Fruit fly (Drosophila melanogaster) whole organism, embryonic: ENCODE data around the gene CG16959.

Experiments
- Ada2b ChIP-seq: fragments of 200-800 bp; sonication (Bioruptor generic); IDR thresholded peaks from 2 replicates; pipeline ENCODE4 v1.3.6; 2022; ENCODE audit warnings: missing biosample characterization, missing genetic modification characterization
- Atf3 ChIP-seq: fragments of 200-800 bp; sonication (Bioruptor generic); optimal IDR thresholded peaks from 3 replicates; lab custom pipeline; 2016; ENCODE audit warnings: missing biosample characterization, missing genetic modification characterization
- CG10147 ChIP-seq: fragments of 200-800 bp; sonication (Bioruptor generic); optimal IDR thresholded peaks from 2 replicates; lab custom pipeline; 2019; ENCODE audit warnings: missing biosample characterization, mild to moderate bottlenecking, missing genetic modification characterization, moderate library complexity
- CG10267 ChIP-seq: fragments of 200-800 bp; sonication (Bioruptor generic); optimal IDR thresholded peaks from 2 replicates; lab custom pipeline; 2018; ENCODE audit warnings: missing biosample characterization, mild to moderate bottlenecking, missing genetic modification characterization, moderate library complexity
- CG10543 ChIP-seq: fragments of 200-800 bp; sonication (Bioruptor generic); optimal IDR thresholded peaks from 3 replicates; lab custom pipeline; 2017; ENCODE audit warnings: missing biosample characterization, mild to moderate bottlenecking, missing genetic modification characterization, moderate library complexity
- CG11504 ChIP-seq: fragments of 200-800 bp; sonication (Bioruptor generic); optimal IDR thresholded peaks from 3 replicates; lab custom pipeline; 2019; ENCODE audit warnings: missing biosample characterization, mild to moderate bottlenecking, missing genetic modification characterization, moderate library complexity
- CG12391 ChIP-seq: fragments of 200-800 bp; sonication (Bioruptor generic); optimal IDR thresholded peaks from 3 replicates; lab custom pipeline; 2018; ENCODE audit warnings: missing biosample characterization, mild to moderate bottlenecking, missing genetic modification characterization, moderate library complexity
- CG12769 ChIP-seq: fragments of 200-800 bp; sonication (Bioruptor generic); optimal IDR thresholded peaks from 2 replicates; lab custom pipeline; 2019; ENCODE audit warnings: missing biosample characterization, mild to moderate bottlenecking, missing genetic modification characterization, moderate library complexity
- CG15073 ChIP-seq: fragments of 200-800 bp; sonication (Bioruptor generic); optimal IDR thresholded peaks from 2 replicates; lab custom pipeline; 2016; ENCODE audit warnings: missing biosample characterization, missing genetic modification characterization
- CG15696 ChIP-seq: fragments of 200-800 bp; sonication (Bioruptor generic); optimal IDR thresholded peaks from 2 replicates; lab custom pipeline; 2019; ENCODE audit warnings: missing biosample characterization, mild to moderate bottlenecking, missing genetic modification characterization, moderate library complexity
- CG30403 ChIP-seq: fragments of 200-800 bp; sonication (Bioruptor generic); optimal IDR thresholded peaks from 3 replicates; lab custom pipeline; 2016; ENCODE audit warnings: missing biosample characterization, missing genetic modification characterization
- CG3838 ChIP-seq: fragments of 200-800 bp; sonication (Bioruptor generic); optimal IDR thresholded peaks from 3 replicates; lab custom pipeline; 2016; ENCODE audit warnings: missing biosample characterization, missing genetic modification characterization
- CG4282 ChIP-seq: fragments of 200-800 bp; sonication (Bioruptor generic); optimal IDR thresholded peaks from 2 replicates; lab custom pipeline; 2016; ENCODE audit warnings: missing biosample characterization, missing genetic modification characterization
- CG4404 ChIP-seq: fragments of 200-800 bp; sonication (Bioruptor generic); IDR thresholded peaks from 2 replicates; pipeline ENCODE4 v1.3.6; 2022; ENCODE audit warnings: missing biosample characterization, missing genetic modification characterization
- CG5180 ChIP-seq: fragments of 200-800 bp; sonication (Bioruptor generic); optimal IDR thresholded peaks from 3 replicates; lab custom pipeline; 2017; ENCODE audit warnings: missing biosample characterization, missing genetic modification characterization, mild to moderate bottlenecking, moderate library complexity, missing genetic modification reagents
- CG7987 ChIP-seq: fragments of 200-800 bp; sonication (Bioruptor generic); optimal IDR thresholded peaks from 2 replicates; lab custom pipeline; 2018; ENCODE audit warnings: missing biosample characterization, mild to moderate bottlenecking, missing genetic modification characterization, moderate library complexity
- CG8089 ChIP-seq: fragments of 200-800 bp; sonication (Bioruptor generic); optimal IDR thresholded peaks from 3 replicates; lab custom pipeline; 2016; ENCODE audit warnings: missing biosample characterization, missing genetic modification characterization
- CG8765 ChIP-seq: fragments of 200-800 bp; sonication (Bioruptor generic); IDR thresholded peaks from 2 replicates; pipeline ENCODE4 v1.3.6; 2022; ENCODE audit warnings: missing biosample characterization, missing genetic modification characterization
- CG9797 ChIP-seq: fragments of 200-800 bp; sonication (Bioruptor generic); optimal IDR thresholded peaks from 3 replicates; lab custom pipeline; 2018; ENCODE audit warnings: missing biosample characterization, mild to moderate bottlenecking, missing genetic modification characterization
- D19A ChIP-seq: fragments of 200-800 bp; optimal IDR thresholded peaks from 3 replicates; lab custom pipeline; 2019; ENCODE audit warnings: missing biosample characterization, mild to moderate bottlenecking, missing genetic modification characterization, moderate library complexity
- Dp ChIP-seq: fragments of 200-800 bp; sonication (Bioruptor generic); optimal IDR thresholded peaks from 2 replicates; lab custom pipeline; 2018; ENCODE audit warnings: missing biosample characterization, mild to moderate bottlenecking, missing genetic modification characterization, moderate library complexity
- Ets97D ChIP-seq: fragments of 200-800 bp; sonication (Bioruptor generic); optimal IDR thresholded peaks from 3 replicates; lab custom pipeline; 2016; ENCODE audit warnings: missing biosample characterization, missing genetic modification characterization
- Hmr ChIP-seq: fragments of 200-800 bp; sonication (Bioruptor generic); optimal IDR thresholded peaks from 3 replicates; lab custom pipeline; 2017; ENCODE audit warnings: mild to moderate bottlenecking, missing biosample characterization, missing genetic modification reagents, missing genetic modification characterization
- Max ChIP-seq: fragments of 200-800 bp; sonication (Bioruptor generic); optimal IDR thresholded peaks from 2 replicates; lab custom pipeline; 2016; ENCODE audit warnings: missing biosample characterization, mild to moderate bottlenecking, missing genetic modification characterization
- Nf-YB ChIP-seq: fragments of 200-800 bp; sonication (Bioruptor generic); optimal IDR thresholded peaks from 3 replicates; lab custom pipeline; 2019; ENCODE audit warnings: missing biosample characterization, mild to moderate bottlenecking, missing genetic modification characterization, moderate library complexity
- NfI ChIP-seq: fragments of 200-800 bp; sonication (Bioruptor generic); optimal IDR thresholded peaks from 3 replicates; lab custom pipeline; 2018; ENCODE audit warnings: missing biosample characterization, mild to moderate bottlenecking, missing genetic modification characterization, moderate library complexity
- Rx ChIP-seq: fragments of 200-800 bp; sonication (Bioruptor generic); IDR thresholded peaks from 2 replicates; pipeline ENCODE4 v1.3.6; 2022; ENCODE audit warnings: missing biosample characterization, missing genetic modification characterization
- Sry-β ChIP-seq: fragments of 200-800 bp; sonication (Bioruptor generic); optimal IDR thresholded peaks from 2 replicates; lab custom pipeline; 2018; ENCODE audit warnings: missing biosample characterization, mild to moderate bottlenecking, missing genetic modification characterization, moderate library complexity
- TFAM ChIP-seq: fragments of 200-800 bp; sonication (Bioruptor generic); optimal IDR thresholded peaks from 2 replicates; lab custom pipeline; 2017; ENCODE audit warnings: missing biosample characterization, missing genetic modification characterization, inconsistent platforms
- Taf1 ChIP-seq: fragments of 200-800 bp; sonication (Bioruptor generic); IDR thresholded peaks from 2 replicates; pipeline ENCODE4 v1.3.6; 2022; ENCODE audit warnings: missing biosample characterization, missing genetic modification characterization
- ash1 ChIP-seq: fragments of 200-800 bp; sonication (Bioruptor generic); optimal IDR thresholded peaks from 2 replicates; lab custom pipeline; 2018; ENCODE audit warnings: missing biosample characterization, mild to moderate bottlenecking, missing genetic modification characterization
- bbx ChIP-seq: fragments of 200-800 bp; sonication (Bioruptor generic); IDR thresholded peaks from 2 replicates; pipeline ENCODE4 v1.3.6; 2022; ENCODE audit warnings: missing biosample characterization, missing genetic modification characterization; ENCODE audit not compliant: partially characterized antibody
- bowl ChIP-seq: fragments of 200-800 bp; sonication (Bioruptor generic); IDR thresholded peaks from 2 replicates; pipeline ENCODE4 v1.3.6; 2022; ENCODE audit warnings: missing biosample characterization, missing genetic modification characterization
- br ChIP-seq: fragments of >200 bp; optimal IDR thresholded peaks from 2 replicates; lab custom pipeline; 2017
- btn ChIP-seq: fragments of 200-800 bp; sonication (Bioruptor generic); optimal IDR thresholded peaks from 2 replicates; lab custom pipeline; 2016; ENCODE audit warnings: missing biosample characterization, missing genetic modification characterization
- cg ChIP-seq: fragments of 200-800 bp; sonication (Bioruptor generic); optimal IDR thresholded peaks from 3 replicates; lab custom pipeline; 2019; ENCODE audit warnings: missing biosample characterization, mild to moderate bottlenecking, missing genetic modification characterization, moderate library complexity
- ci ChIP-seq: fragments of 200-800 bp; sonication (Bioruptor generic); IDR thresholded peaks from 3 replicates; pipeline ENCODE4 v1.3.6; 2022; ENCODE audit warnings: missing biosample characterization, missing genetic modification characterization
- da ChIP-seq: fragments of 200-800 bp; sonication (Bioruptor generic); optimal IDR thresholded peaks from 2 replicates; lab custom pipeline; 2016; ENCODE audit warnings: missing biosample characterization, missing genetic modification characterization
- dan ChIP-seq: fragments of 200-800 bp; sonication (Bioruptor generic); IDR thresholded peaks from 2 replicates; pipeline ENCODE4 v1.3.6; 2022; ENCODE audit warnings: missing biosample characterization, missing genetic modification characterization
- dati ChIP-seq: fragments of 200-800 bp; sonication (Bioruptor generic); IDR thresholded peaks from 2 replicates; pipeline ENCODE4 v1.3.6; 2022; ENCODE audit warnings: missing biosample characterization, missing genetic modification characterization
- fu2 ChIP-seq: fragments of 200-800 bp; sonication (Bioruptor generic); optimal IDR thresholded peaks from 2 replicates; lab custom pipeline; 2016; ENCODE audit warnings: missing biosample characterization, missing genetic modification characterization
- h ChIP-seq: fragments of >200 bp; optimal IDR thresholded peaks from 2 replicates; lab custom pipeline; 2017
- kni ChIP-seq: fragments of 200-800 bp; sonication (Bioruptor generic); optimal IDR thresholded peaks from 3 replicates; lab custom pipeline; 2017; ENCODE audit warnings: mild to moderate bottlenecking, missing biosample characterization, missing genetic modification reagents, missing genetic modification characterization
- odd ChIP-seq: fragments of 200-800 bp; sonication (Bioruptor generic); optimal IDR thresholded peaks from 2 replicates; lab custom pipeline; 2017; ENCODE audit warnings: missing biosample characterization, mild to moderate bottlenecking, missing genetic modification characterization
- ranshi ChIP-seq: fragments of 200-800 bp; sonication (Bioruptor generic); IDR thresholded peaks from 2 replicates; pipeline ENCODE4 v1.3.6; 2022; ENCODE audit warnings: missing biosample characterization, missing genetic modification characterization
- tio ChIP-seq: fragments of 200-800 bp; sonication (Bioruptor generic); optimal IDR thresholded peaks from 2 replicates; lab custom pipeline; 2017; ENCODE audit warnings: missing biosample characterization, missing genetic modification characterization, inconsistent platforms
- tx ChIP-seq: fragments of 200-800 bp; sonication (Bioruptor generic); optimal IDR thresholded peaks from 2 replicates; lab custom pipeline; 2016; ENCODE audit warnings: missing biosample characterization, missing genetic modification characterization
- wek ChIP-seq: fragments of 200-800 bp; sonication (Bioruptor generic); optimal IDR thresholded peaks from 3 replicates; lab custom pipeline; 2018; ENCODE audit warnings: missing biosample characterization, mild to moderate bottlenecking, missing genetic modification characterization, moderate library complexity
- yki ChIP-seq: fragments of >200 bp; optimal IDR thresholded peaks from 3 replicates; lab custom pipeline; 2018
- z ChIP-seq: fragments of 200-800 bp; sonication (Bioruptor generic); IDR thresholded peaks from 3 replicates; pipeline ENCODE4 v1.3.6; 2022; ENCODE audit warnings: missing biosample characterization, missing genetic modification characterization

CG16959 gene

dm6 chr3L:15143638-15144600 is 18.8 kb upstream of the CG16959 start, which contains the start of the genes CG32147 and Pex3 (continued):
- TF ChIP-seq dati (GFP tag; lab: Robert Waterston, UW) (no peak), CG8089 (GFP tag; lab: Kevin White, UChicago) (no peak), yki (lab: Kevin White, UChicago) (no peak), CG15696 (tag; lab: Kevin White, UChicago) (no peak), ash1 (no peak), Dp (peak; percentile 53), Ada2b (GFP tag; lab: Robert Waterston, UW) (no peak), btn (GFP tag; lab: Kevin White, UChicago) (no peak), Max (GFP tag; lab: Kevin White, UChicago) (peak; percentile 22), Hmr (peak; percentile 12), Taf1 (GFP tag; lab: Robert Waterston, UW) (no peak), Ets97D (GFP tag; lab: Kevin White, UChicago) (peak; percentile 58), Sry-β (no peak), ranshi (GFP tag; lab: Robert Waterston, UW) (no peak), CG8765 (GFP tag; lab: Robert Waterston, UW) (no peak), z (GFP tag; lab: Robert Waterston, UW) (no peak), CG12769 (tag; lab: Kevin White, UChicago) (peak; percentile 35), CG4404 (no peak), dan (GFP tag; lab: Robert Waterston, UW) (no peak), tio (GFP tag; lab: Kevin White, UChicago) (no peak), fu2 (GFP tag; lab: Kevin White, UChicago) (no peak), CG10147 (peak; percentile 42), D19A (tag; lab: Kevin White, UChicago) (peak; percentile 39), cg (GFP tag; lab: Kevin White, UChicago) (peak; percentile 29), CG5180 (GFP tag; lab: Kevin White, UChicago) (no peak), CG4282 (GFP tag; lab: Kevin White, UChicago) (no peak), ci (GFP tag; lab: Robert Waterston, UW) (no peak), NfI (GFP tag; lab: Kevin White, UChicago) (no peak), CG30403 (GFP tag; lab: Kevin White, UChicago) (no peak), bbx (GFP tag; lab: Robert Waterston, UW) (no peak), kni (GFP tag; lab: Kevin White, UChicago) (peak; percentile 25), CG11504 (tag; lab: Kevin White, UChicago) (no peak), bowl (GFP tag; lab: Robert Waterston, UW) (no peak), wek (no peak), CG15073 (GFP tag; lab: Kevin White, UChicago) (no peak), CG7987 (GFP tag; lab: Kevin White, UChicago) (no peak), TFAM (no peak), br (lab: Kevin White, UChicago) (no peak), tx (GFP tag; lab: Kevin White, UChicago) (no peak), CG10267 (tag; lab: Kevin White, UChicago) (peak; percentile 59), odd (GFP tag; lab: Kevin White, UChicago) (no peak), CG10543 (GFP tag; lab: Kevin White, UChicago) (no peak), CG3838 (GFP tag; lab: Kevin White, UChicago) (no peak), da (GFP tag; lab: Kevin White, UChicago) (no peak), CG9797 (GFP tag; lab: Kevin White, UChicago) (peak; percentile 88), Rx (GFP tag; lab: Robert Waterston, UW) (no peak), h (lab: Kevin White, UChicago) (no peak), CG12391 (tag; lab: Kevin White, UChicago) (peak; percentile 48), Atf3 (GFP tag; lab: Kevin White, UChicago) (no peak), Nf-YB (GFP tag; lab: Kevin White, UChicago) (peak; percentile 17)
